Worm (Caenorhabditis elegans) whole organism, mixed stage, embryonic: ENCODE results near the gene srx-10.

ENCODE experiments used
- bed-3 ChIP-seq: fragments of 200-800 bp; sonication (Bioruptor generic); optimal IDR thresholded peaks from 3 replicates; lab custom pipeline; 2018; ENCODE audit warnings: mild to moderate bottlenecking, missing genetic modification characterization, moderate library complexity, missing compliant biosample characterization
- blmp-1 ChIP-seq: fragments of 150-350 bp; optimal IDR thresholded peaks from 2 replicates; lab custom pipeline; 2014; ENCODE audit warnings: missing biosample characterization, missing genetic modification characterization
- ceh-43 ChIP-seq: fragments of 200-800 bp; sonication (Bioruptor generic); optimal IDR thresholded peaks from 2 replicates; lab custom pipeline; 2018; ENCODE audit warnings: mild to moderate bottlenecking, missing genetic modification characterization, moderate library complexity, missing compliant biosample characterization
- ceh-83 ChIP-seq: fragments of 200-800 bp; sonication (Bioruptor generic); optimal IDR thresholded peaks from 2 replicates; lab custom pipeline; 2018; ENCODE audit warnings: mild to moderate bottlenecking, missing genetic modification characterization, missing compliant biosample characterization
- ces-1 ChIP-seq: fragments of 150-350 bp; optimal IDR thresholded peaks from 2 replicates; lab custom pipeline; 2014; ENCODE audit warnings: missing biosample characterization, missing genetic modification reagents, missing genetic modification characterization
- cnd-1 ChIP-seq: fragments of 200-800 bp; sonication (Bioruptor generic); optimal IDR thresholded peaks from 2 replicates; lab custom pipeline; 2018; ENCODE audit warnings: mild to moderate bottlenecking, missing genetic modification characterization, missing compliant biosample characterization
- elt-1 ChIP-seq: sonication (generic microtip); optimal IDR thresholded peaks from 2 replicates; lab custom pipeline; 2017; ENCODE audit warnings: missing genetic modification characterization, mild to moderate bottlenecking, missing compliant biosample characterization, antibody characterized with exemption, moderate library complexity, borderline replicate concordance; ENCODE audit not compliant: insufficient read depth
- elt-3 ChIP-seq: fragments of 150-350 bp; optimal IDR thresholded peaks from 2 replicates; lab custom pipeline; 2014; ENCODE audit warnings: missing biosample characterization, missing genetic modification characterization
- flh-1 ChIP-seq: fragments of 200-800 bp; sonication (Bioruptor generic); optimal IDR thresholded peaks from 2 replicates; lab custom pipeline; 2018; ENCODE audit warnings: mild to moderate bottlenecking, missing genetic modification characterization, moderate library complexity, missing compliant biosample characterization
- ham-2 ChIP-seq: fragments of 200-800 bp; sonication (Bioruptor generic); optimal IDR thresholded peaks from 2 replicates; lab custom pipeline; 2018; ENCODE audit warnings: mild to moderate bottlenecking, missing genetic modification characterization, missing compliant biosample characterization
- hlh-1 ChIP-seq: fragments of 150-350 bp; optimal IDR thresholded peaks from 2 replicates; lab custom pipeline; 2014; ENCODE audit warnings: missing biosample characterization, missing genetic modification reagents, missing genetic modification characterization
- lin-32 ChIP-seq: fragments of 200-800 bp; sonication (Bioruptor generic); optimal IDR thresholded peaks from 2 replicates; lab custom pipeline; 2018; ENCODE audit warnings: mild to moderate bottlenecking, missing genetic modification characterization, missing compliant biosample characterization
- lsy-2 ChIP-seq: fragments of 150-350 bp; optimal IDR thresholded peaks from 2 replicates; lab custom pipeline; 2014; ENCODE audit warnings: missing biosample characterization, missing genetic modification characterization
- mab-5 ChIP-seq: fragments of 150-350 bp; optimal IDR thresholded peaks from 2 replicates; lab custom pipeline; 2014; ENCODE audit warnings: missing biosample characterization, missing genetic modification characterization
- mep-1 ChIP-seq: fragments of 150-350 bp; optimal IDR thresholded peaks from 2 replicates; lab custom pipeline; 2017; ENCODE audit warnings: missing biosample characterization, missing genetic modification reagents, missing genetic modification characterization, inconsistent platforms
- mls-2 ChIP-seq: sonication (generic microtip); optimal IDR thresholded peaks from 2 replicates; lab custom pipeline; 2016; ENCODE audit warnings: mild to moderate bottlenecking, missing genetic modification characterization, moderate library complexity, missing compliant biosample characterization
- nhr-12 ChIP-seq: fragments of 150-350 bp; optimal IDR thresholded peaks from 2 replicates; lab custom pipeline; 2014; ENCODE audit warnings: missing biosample characterization, missing genetic modification characterization
- nhr-2 ChIP-seq: fragments of 150-350 bp; optimal IDR thresholded peaks from 2 replicates; lab custom pipeline; 2014; ENCODE audit warnings: missing biosample characterization, missing genetic modification characterization
- nhr-237 ChIP-seq: fragments of 150-350 bp; optimal IDR thresholded peaks from 2 replicates; lab custom pipeline; 2014; ENCODE audit warnings: missing biosample characterization, missing genetic modification characterization
- nhr-76 ChIP-seq: sonication (generic microtip); optimal IDR thresholded peaks from 2 replicates; lab custom pipeline; 2017; ENCODE audit warnings: missing biosample characterization, missing genetic modification characterization
- pha-4 ChIP-seq: fragments of 150-350 bp; optimal IDR thresholded peaks from 2 replicates; lab custom pipeline; 2018; ENCODE audit warnings: missing biosample characterization, missing genetic modification reagents, missing genetic modification characterization
- sem-2 ChIP-seq: fragments of 200-800 bp; sonication (Bioruptor generic); optimal IDR thresholded peaks from 2 replicates; lab custom pipeline; 2018; ENCODE audit warnings: mild to moderate bottlenecking, missing genetic modification characterization, missing compliant biosample characterization
- snpc-4 ChIP-seq: fragments of 150-350 bp; optimal IDR thresholded peaks from 2 replicates; lab custom pipeline; 2014; ENCODE audit warnings: missing biosample characterization, missing genetic modification characterization
- sptf-1 ChIP-seq: sonication (generic microtip); optimal IDR thresholded peaks from 2 replicates; lab custom pipeline; 2017; ENCODE audit warnings: mild to moderate bottlenecking, missing genetic modification characterization, moderate library complexity, missing compliant biosample characterization
- tbx-8 ChIP-seq: fragments of 200-800 bp; sonication (Bioruptor generic); optimal IDR thresholded peaks from 2 replicates; lab custom pipeline; 2018; ENCODE audit warnings: mild to moderate bottlenecking, missing genetic modification characterization, moderate library complexity, missing compliant biosample characterization
- unc-39 ChIP-seq: fragments of 150-350 bp; optimal IDR thresholded peaks from 2 replicates; lab custom pipeline; 2014; ENCODE audit warnings: missing biosample characterization, missing genetic modification characterization
- unc-62 ChIP-seq: fragments of 150-350 bp; optimal IDR thresholded peaks from 2 replicates; lab custom pipeline; 2014; ENCODE audit warnings: missing biosample characterization, missing genetic modification reagents, missing genetic modification characterization
- zip-8 ChIP-seq: fragments of 150-350 bp; optimal IDR thresholded peaks from 2 replicates; lab custom pipeline; 2014; ENCODE audit warnings: missing biosample characterization, missing genetic modification characterization
- ztf-11 ChIP-seq: fragments of 150-350 bp; optimal IDR thresholded peaks from 2 replicates; lab custom pipeline; 2014; ENCODE audit warnings: missing biosample characterization, missing genetic modification characterization

Gene srx-10

ce11 chrV:13960916-13961315, 14.6 kb upstream of the srx-10 start, which contains the start of gene srh-24:
srh-24 (minus strand) TSS chrV:13961016.
- TF ChIP-seq tbx-8 (GFP tag; lab: Kevin White, UChicago), result no peak
- TF ChIP-seq sem-2, result no peak
- no peak for TF ChIP-seq blmp-1 (tag; lab: Kevin White, UChicago)
- TF ChIP-seq unc-62 (GFP tag; lab: Kevin White, UChicago), result no peak
- TF ChIP-seq snpc-4, result no peak
- no peak for TF ChIP-seq ces-1
- TF ChIP-seq ham-2 (GFP tag; lab: Kevin White, UChicago), result no peak
- TF ChIP-seq mls-2 (tag; lab: Kevin White, UChicago), result no peak
- no peak for TF ChIP-seq zip-8 (tag; lab: Kevin White, UChicago)
- TF ChIP-seq nhr-237 (tag; lab: Kevin White, UChicago), result no peak
- TF ChIP-seq nhr-76 (tag; lab: Kevin White, UChicago), result no peak
- no peak for TF ChIP-seq flh-1 (GFP tag; lab: Kevin White, UChicago)
- TF ChIP-seq ztf-11 (tag; lab: Kevin White, UChicago), result no peak
- TF ChIP-seq ceh-43, result no peak

- no peak for TF ChIP-seq unc-39 (tag; lab: Kevin White, UChicago)
- TF ChIP-seq ces-1, result no peak
- no peak for TF ChIP-seq elt-1 (tag; lab: Kevin White, UChicago)
- no peak for TF ChIP-seq mep-1 (tag; lab: Kevin White, UChicago)
- no peak for TF ChIP-seq sem-2
- no peak for TF ChIP-seq mab-5
- no peak for TF ChIP-seq nhr-2 (tag; lab: Kevin White, UChicago)
- TF ChIP-seq hlh-1 (tag; lab: Kevin White, UChicago), result no peak
- no peak for TF ChIP-seq zip-8 (tag; lab: Kevin White, UChicago)
- no peak for TF ChIP-seq ztf-11 (tag; lab: Kevin White, UChicago)
- no peak for TF ChIP-seq bed-3 (GFP tag; lab: Kevin White, UChicago)
- TF ChIP-seq sptf-1 (tag; lab: Kevin White, UChicago), result no peak
- TF ChIP-seq elt-3 (tag; lab: Kevin White, UChicago), result no peak
- no peak for TF ChIP-seq pha-4 (tag; lab: Kevin White, UChicago)
- TF ChIP-seq mls-2 (tag; lab: Kevin White, UChicago), result no peak
- no peak for TF ChIP-seq nhr-12 (tag; lab: Kevin White, UChicago)
- no peak for TF ChIP-seq unc-62 (GFP tag; lab: Kevin White, UChicago)
- no peak for TF ChIP-seq cnd-1
Observed at ce11 chrV:13958247-13958646, 12.0 kb upstream of the srx-10 start, which contains the start of gene R10D12.10. R10D12.10 (minus strand) TSS chrV:13958347.

- TF ChIP-seq ztf-11 (tag; lab: Kevin White, UChicago) (no peak), unc-39 (tag; lab: Kevin White, UChicago) (no peak), hlh-1 (tag; lab: Kevin White, UChicago) (no peak), ceh-43 (no peak), cnd-1 (no peak), lsy-2 (tag; lab: Kevin White, UChicago) (no peak), ceh-83 (no peak), mls-2 (tag; lab: Kevin White, UChicago) (no peak), ham-2 (GFP tag; lab: Kevin White, UChicago) (no peak), tbx-8 (GFP tag; lab: Kevin White, UChicago) (no peak), flh-1 (GFP tag; lab: Kevin White, UChicago) (no peak), elt-1 (tag; lab: Kevin White, UChicago) (no peak), mep-1 (tag; lab: Kevin White, UChicago) (no peak), blmp-1 (tag; lab: Kevin White, UChicago) (no peak), nhr-237 (tag; lab: Kevin White, UChicago) (no peak), bed-3 (GFP tag; lab: Kevin White, UChicago) (no peak), nhr-76 (tag; lab: Kevin White, UChicago) (no peak), pha-4 (tag; lab: Kevin White, UChicago) (no peak), elt-3 (tag; lab: Kevin White, UChicago) (no peak), lin-32 (GFP tag; lab: Kevin White, UChicago) (no peak)
Observed at ce11 chrV:13957691-13958090, 11.4 kb upstream of the srx-10 start.

ce11 chrV:13955370-13956089, 9.2 kb upstream of the srx-10 start:
- TF ChIP-seq tbx-8 (GFP tag; lab: Kevin White, UChicago), result no peak
